Fruit fly (Drosophila melanogaster) whole organism: ENCODE measurements around the gene RIOK2.

Experiments used
- CG8478 ChIP-seq: fragments of >200 bp; optimal IDR thresholded peaks from 2 replicates; lab custom pipeline; 2018; ENCODE audit warnings: inconsistent platforms
- Dll ChIP-seq: fragments of >200 bp; optimal IDR thresholded peaks from 2 replicates; lab custom pipeline; 2017
- EcR ChIP-seq, 2 experiments: fragments of >200 bp; optimal IDR thresholded peaks; 2 replicates each; lab custom pipeline; 2017; ENCODE audit warnings: missing biosample characterization in 2 of 2, missing genetic modification characterization in 2 of 2, missing genetic modification reagents in 2 of 2
- pan ChIP-seq: fragments of >200 bp; optimal IDR thresholded peaks from 2 replicates; lab custom pipeline; 2017
- psq ChIP-seq: fragments of >200 bp; optimal IDR thresholded peaks from 2 replicates; lab custom pipeline; 2017
- usp ChIP-seq: fragments of >200 bp; optimal IDR thresholded peaks from 2 replicates; lab custom pipeline; 2017; ENCODE audit warnings: missing biosample characterization, missing genetic modification characterization, mixed read lengths

DNA sequence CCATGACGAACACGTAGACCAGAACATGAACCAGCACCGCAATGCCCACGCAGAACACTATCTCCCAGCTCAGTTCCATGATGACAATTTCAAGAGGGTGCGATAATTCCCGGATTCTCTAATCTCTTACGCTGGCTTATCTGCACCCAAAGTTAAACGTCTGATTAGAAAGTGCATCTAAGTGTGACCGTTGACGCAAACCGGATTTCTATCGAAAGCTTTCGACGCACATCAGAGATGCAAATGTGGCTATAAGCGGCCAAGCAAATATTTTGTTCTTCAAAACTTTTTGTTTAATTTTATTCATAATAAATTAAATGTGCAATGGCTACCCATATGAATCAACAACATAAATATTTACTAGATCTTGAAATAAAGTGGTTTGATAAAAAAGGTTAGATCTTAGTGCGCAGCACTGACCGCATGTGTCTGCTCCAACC, 3.3 kb upstream of the RIOK2 start, which contains the start of the genes Kdsr and CG11858:
- TF ChIP-seq pan (lab: Kevin White, UChicago) (no peak), psq (lab: Kevin White, UChicago) (no peak), CG8478 (lab: Kevin White, UChicago) (no peak), EcR (GFP tag; optimal IDR thresholded peaks at IDR 0.05; lab: Kevin White, UChicago) (no peak), usp (GFP tag; lab: Kevin White, UChicago) (no peak), Dll (lab: Kevin White, UChicago) (no peak)
